Worm (Caenorhabditis elegans) whole organism, L3 larva: ENCODE results near the gene ZK1240.2.
A peak's percentile ranks its signal among the peaks of the same experiment; 100 is the strongest.

Source experiments
- R02D3.7 ChIP-seq: fragments of 150-350 bp; optimal IDR thresholded peaks from 2 replicates; lab custom pipeline; 2014; ENCODE audit warnings: missing biosample characterization, missing genetic modification characterization
- ZK546.5 ChIP-seq: sonication (generic microtip); optimal IDR thresholded peaks from 2 replicates; lab custom pipeline; 2017; ENCODE audit warnings: missing biosample characterization, missing genetic modification characterization
- aly-2 ChIP-seq: fragments of 150-350 bp; optimal IDR thresholded peaks from 2 replicates; lab custom pipeline; 2014; ENCODE audit warnings: missing biosample characterization, missing genetic modification characterization
- ama-1 ChIP-seq: fragments of 150-350 bp; optimal IDR thresholded peaks from 2 replicates; lab custom pipeline; 2018
- ceh-16 ChIP-seq: sonication (generic microtip); optimal IDR thresholded peaks from 2 replicates; lab custom pipeline; 2017; ENCODE audit warnings: missing biosample characterization, missing genetic modification characterization
- ceh-82 ChIP-seq: fragments of 150-350 bp; optimal IDR thresholded peaks from 2 replicates; lab custom pipeline; 2014; ENCODE audit warnings: missing biosample characterization, missing genetic modification characterization
- ceh-9 ChIP-seq: sonication (generic microtip); optimal IDR thresholded peaks from 2 replicates; lab custom pipeline; 2018; ENCODE audit warnings: missing biosample characterization, missing genetic modification characterization
- egl-5 ChIP-seq: fragments of 150-350 bp; optimal IDR thresholded peaks from 2 replicates; lab custom pipeline; 2017; ENCODE audit warnings: missing biosample characterization, missing genetic modification reagents, missing genetic modification characterization, inconsistent platforms
- elt-1 ChIP-seq: fragments of 150-350 bp; optimal IDR thresholded peaks from 2 replicates; lab custom pipeline; 2014; ENCODE audit warnings: missing biosample characterization, missing genetic modification characterization
- elt-2 ChIP-seq: sonication (generic microtip); optimal IDR thresholded peaks from 2 replicates; lab custom pipeline; 2016; ENCODE audit warnings: missing genetic modification reagents, mild to moderate bottlenecking, missing genetic modification characterization, missing compliant biosample characterization
- elt-3 ChIP-seq, 3 experiments: fragments of 150-350 bp in 1 of 3; sonication (generic microtip) in 2 of 3; optimal IDR thresholded peaks; 2 replicates in 2 of 3; 4 replicates in 1 of 3; lab custom pipeline; 2014 to 2017; ENCODE audit warnings: missing biosample characterization in 3 of 3, missing genetic modification characterization in 3 of 3
- eor-1 ChIP-seq, 2 experiments: fragments of 150-350 bp; optimal IDR thresholded peaks; 2 replicates each; lab custom pipeline; 2014 to 2018; ENCODE audit warnings: missing biosample characterization in 2 of 2, missing genetic modification characterization in 2 of 2
- fkh-2 ChIP-seq: fragments of 150-350 bp; optimal IDR thresholded peaks from 2 replicates; lab custom pipeline; 2014; ENCODE audit warnings: missing biosample characterization, missing genetic modification reagents, missing genetic modification characterization
- fos-1 ChIP-seq: fragments of 150-350 bp; optimal IDR thresholded peaks from 2 replicates; lab custom pipeline; 2014; ENCODE audit warnings: missing biosample characterization, missing genetic modification characterization
- hmg-11 ChIP-seq: sonication (generic microtip); optimal IDR thresholded peaks from 2 replicates; lab custom pipeline; 2016; ENCODE audit warnings: missing genetic modification characterization, missing compliant biosample characterization
- lsy-12 ChIP-seq: sonication (generic microtip); optimal IDR thresholded peaks from 2 replicates; lab custom pipeline; 2016; ENCODE audit warnings: mild to moderate bottlenecking, missing genetic modification characterization, missing compliant biosample characterization
- mdl-1 ChIP-seq: fragments of 150-350 bp; optimal IDR thresholded peaks from 2 replicates; lab custom pipeline; 2014; ENCODE audit warnings: missing biosample characterization, missing genetic modification characterization
- mml-1 ChIP-seq: fragments of 150-350 bp; sonication (generic microtip); optimal IDR thresholded peaks from 3 replicates; lab custom pipeline; 2014; ENCODE audit warnings: missing biosample characterization, missing genetic modification characterization
- nfya-1 ChIP-seq: sonication (generic microtip); optimal IDR thresholded peaks from 2 replicates; lab custom pipeline; 2017; ENCODE audit warnings: missing genetic modification characterization, mild to moderate bottlenecking, missing compliant biosample characterization, antibody characterized with exemption, moderate library complexity; ENCODE audit not compliant: insufficient read depth
- nhr-11 ChIP-seq: fragments of 150-350 bp; optimal IDR thresholded peaks from 2 replicates; lab custom pipeline; 2014; ENCODE audit warnings: missing biosample characterization, missing genetic modification characterization
- nhr-23 ChIP-seq: fragments of 150-350 bp; optimal IDR thresholded peaks from 2 replicates; lab custom pipeline; 2014; ENCODE audit warnings: missing biosample characterization, missing genetic modification reagents, missing genetic modification characterization
- nhr-237 ChIP-seq: fragments of 150-350 bp; optimal IDR thresholded peaks from 2 replicates; lab custom pipeline; 2014; ENCODE audit warnings: missing biosample characterization, missing genetic modification characterization
- nhr-25 ChIP-seq: sonication (generic microtip); optimal IDR thresholded peaks from 2 replicates; lab custom pipeline; 2017; ENCODE audit warnings: missing biosample characterization, missing genetic modification characterization
- nhr-28 ChIP-seq: fragments of 150-350 bp; optimal IDR thresholded peaks from 2 replicates; lab custom pipeline; 2014; ENCODE audit warnings: missing biosample characterization, missing genetic modification characterization
- nhr-76 ChIP-seq: fragments of 150-350 bp; sonication (generic microtip); optimal IDR thresholded peaks from 5 replicates; lab custom pipeline; 2014; ENCODE audit warnings: missing biosample characterization, missing genetic modification characterization
- nhr-77 ChIP-seq: fragments of 150-350 bp; optimal IDR thresholded peaks from 2 replicates; lab custom pipeline; 2014; ENCODE audit warnings: missing biosample characterization, missing genetic modification characterization
- pha-4 ChIP-seq: fragments of 150-350 bp; optimal IDR thresholded peaks from 2 replicates; lab custom pipeline; 2014; ENCODE audit warnings: missing biosample characterization, missing genetic modification reagents, missing genetic modification characterization
- pqm-1 ChIP-seq: fragments of 150-350 bp; optimal IDR thresholded peaks from 2 replicates; lab custom pipeline; 2017; ENCODE audit warnings: missing biosample characterization, missing genetic modification characterization, inconsistent platforms
- sea-2 ChIP-seq: fragments of 150-350 bp; sonication (generic microtip); optimal IDR thresholded peaks from 4 replicates; lab custom pipeline; 2014; ENCODE audit warnings: missing biosample characterization, missing genetic modification reagents, missing genetic modification characterization
- skn-1 ChIP-seq: fragments of 150-350 bp; optimal IDR thresholded peaks from 2 replicates; lab custom pipeline; 2014; ENCODE audit warnings: missing biosample characterization, missing genetic modification characterization
- tbx-2 ChIP-seq: sonication (generic microtip); optimal IDR thresholded peaks from 2 replicates; lab custom pipeline; 2016; ENCODE audit warnings: mild to moderate bottlenecking, missing genetic modification characterization, missing compliant biosample characterization
- unc-39 ChIP-seq: sonication (generic microtip); optimal IDR thresholded peaks from 4 replicates; lab custom pipeline; 2017; ENCODE audit warnings: missing biosample characterization, missing genetic modification characterization
- unc-62 ChIP-seq: fragments of 150-350 bp; sonication (generic microtip); optimal IDR thresholded peaks from 4 replicates; lab custom pipeline; 2014; ENCODE audit warnings: missing biosample characterization, missing genetic modification reagents, missing genetic modification characterization
- zag-1 ChIP-seq: fragments of 150-350 bp; optimal IDR thresholded peaks from 2 replicates; lab custom pipeline; 2014; ENCODE audit warnings: missing biosample characterization, missing genetic modification characterization
- ztf-4 ChIP-seq: fragments of 150-350 bp; optimal IDR thresholded peaks from 2 replicates; lab custom pipeline; 2014; ENCODE audit warnings: missing biosample characterization, missing genetic modification characterization

The ZK1240.2 gene

DNA sequence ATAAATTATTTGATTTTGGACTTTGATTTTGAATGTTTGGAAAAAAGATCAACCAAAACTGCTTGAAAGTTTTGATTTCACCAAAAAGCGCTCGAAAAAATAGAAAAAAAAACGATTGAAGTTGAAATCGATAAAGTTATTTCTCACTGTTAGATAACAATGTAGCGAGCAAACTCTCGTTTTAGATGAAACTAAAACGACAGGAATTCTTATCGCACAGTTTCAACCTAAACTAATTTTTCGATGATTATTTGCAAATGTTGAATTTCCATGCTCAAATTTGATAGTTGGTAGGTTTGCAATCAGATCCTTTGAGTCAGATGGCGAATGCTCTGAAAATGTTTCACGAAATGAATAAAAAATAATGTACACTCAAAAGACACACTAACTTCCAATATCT lies 30.6 kb upstream of the ZK1240.2 start:
- TF ChIP-seq pqm-1 (tag; lab: Kevin White, UChicago) (peak; percentile 1), egl-5 (no peak), elt-2 (tag; lab: Kevin White, UChicago) (peak; percentile 46), nhr-28 (tag; lab: Kevin White, UChicago) (no peak)
- TF ChIP-seq, all 47 proteins: peak for 2

DNA sequence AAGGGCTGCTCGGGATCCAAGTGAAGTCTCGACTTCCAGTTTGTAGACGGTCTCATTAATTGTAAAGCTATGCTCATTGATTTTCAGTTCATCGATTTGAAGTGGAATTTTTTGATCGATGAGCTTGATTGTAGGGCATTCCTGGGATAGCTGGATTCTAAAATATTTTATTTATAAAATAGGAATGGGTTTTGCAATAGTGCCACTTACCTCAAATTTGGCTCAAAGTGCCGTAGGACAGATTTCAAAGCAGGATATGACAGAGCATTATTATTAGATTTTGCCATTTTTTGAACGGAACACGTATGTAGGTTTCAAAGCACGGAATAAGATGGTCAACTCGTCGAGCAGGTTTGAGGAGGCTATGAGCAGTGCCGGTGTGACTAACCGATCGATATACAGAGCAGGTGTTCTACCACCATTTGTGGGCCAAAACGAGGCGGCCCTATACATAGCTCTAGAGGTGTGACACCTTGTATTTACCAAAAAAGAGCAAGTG lies 27.3 kb upstream of the ZK1240.2 start, which contains the start of gene fbxc-25:
Gene fbxc-25 (minus strand): TSS at position 449 of the 499 bp plus-strand sequence.
- TF ChIP-seq hmg-11 (tag; lab: Kevin White, UChicago) = no peak
- no peak for TF ChIP-seq fos-1 (tag; lab: Kevin White, UChicago)
- no peak for TF ChIP-seq fkh-2 (tag; lab: Kevin White, UChicago)
- TF ChIP-seq lsy-12 (tag; lab: Kevin White, UChicago) = no peak
- no peak for TF ChIP-seq nhr-76 (tag; lab: Kevin White, UChicago)
- no peak for TF ChIP-seq nhr-28 (tag; lab: Kevin White, UChicago)
- no peak for TF ChIP-seq egl-5
- no peak for TF ChIP-seq eor-1 (tag; optimal IDR thresholded peaks at IDR 0.05; lab: Kevin White, UChicago)
- no peak for TF ChIP-seq mdl-1
- TF ChIP-seq nhr-77 (tag; lab: Kevin White, UChicago) = no peak
- no peak for TF ChIP-seq ceh-9 (tag; lab: Kevin White, UChicago)
- TF ChIP-seq ZK546.5 = no peak
- no peak for TF ChIP-seq mml-1 (tag; lab: Kevin White, UChicago)
- no peak for TF ChIP-seq unc-39 (tag; lab: Kevin White, UChicago)
- no peak for TF ChIP-seq tbx-2 (tag; lab: Kevin White, UChicago)
- no peak for TF ChIP-seq sea-2 (GFP tag; lab: Kevin White, UChicago)

DNA sequence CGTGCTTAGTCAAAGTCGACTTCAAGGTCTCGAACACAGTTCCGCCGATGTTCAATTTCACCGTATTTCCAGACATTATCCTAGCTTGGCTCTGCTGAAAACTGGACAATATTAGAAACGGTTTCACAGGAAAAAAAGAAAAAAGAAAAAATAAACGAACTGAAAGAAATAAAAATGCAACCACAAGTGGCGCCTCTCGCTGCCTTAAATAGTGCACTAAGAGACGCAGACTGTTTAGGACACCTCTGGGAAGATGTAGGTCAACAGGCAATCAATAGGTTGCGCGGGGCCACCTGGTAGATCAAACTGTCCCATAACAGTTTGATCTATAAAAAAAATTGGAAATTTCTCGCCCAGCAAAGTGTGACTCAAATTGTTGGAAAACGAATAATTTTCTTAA lies 24.4 kb upstream of the ZK1240.2 start, which contains the start of gene B0281.4:
Gene B0281.4 (minus strand): TSS at position 101 of the 400 bp plus-strand sequence.
- TF ChIP-seq sea-2 (GFP tag; lab: Kevin White, UChicago) (no peak), ceh-9 (tag; lab: Kevin White, UChicago) (no peak), fos-1 (tag; lab: Kevin White, UChicago) (no peak), mml-1 (tag; lab: Kevin White, UChicago) (no peak), elt-1 (tag; lab: Kevin White, UChicago) (no peak), R02D3.7 (tag; lab: Kevin White, UChicago) (no peak), pha-4 (tag; lab: Kevin White, UChicago) (no peak), mdl-1 (no peak), nfya-1 (tag; lab: Kevin White, UChicago) (no peak), unc-62 (GFP tag; lab: Kevin White, UChicago) (no peak), ceh-82 (no peak), hmg-11 (tag; lab: Kevin White, UChicago) (no peak), nhr-76 (tag; lab: Kevin White, UChicago) (no peak), aly-2 (tag; lab: Kevin White, UChicago) (no peak), ztf-4 (no peak), nhr-11 (tag; lab: Kevin White, UChicago) (no peak), nhr-25 (tag; lab: Kevin White, UChicago) (no peak), lsy-12 (tag; lab: Kevin White, UChicago) (no peak), elt-2 (tag; lab: Kevin White, UChicago) (no peak), ama-1 (lab: Kevin White, UChicago) (no peak)

DNA sequence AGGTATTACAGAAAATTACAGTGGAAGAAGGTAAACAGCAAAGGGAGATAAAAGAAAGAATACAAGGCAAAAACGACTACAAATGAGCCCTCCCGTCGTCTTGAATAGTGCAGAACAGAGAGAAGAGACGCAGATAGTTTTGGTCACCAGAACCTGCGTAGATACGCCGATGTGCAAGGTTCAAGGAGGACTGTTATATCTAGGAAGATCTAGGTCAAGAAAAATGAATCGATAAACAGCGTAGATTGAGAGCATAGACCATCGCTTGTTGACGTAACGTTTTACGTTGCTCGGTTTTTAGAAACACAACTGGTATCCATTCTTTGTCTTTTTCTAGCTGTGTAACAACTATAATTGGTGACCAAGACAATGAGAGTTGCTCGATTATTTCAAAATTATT lies 22.3 kb upstream of the ZK1240.2 start, which contains the start of gene B0281.5:
Gene B0281.5 (minus strand): TSS at position 101 of the 400 bp plus-strand sequence.
- TF ChIP-seq unc-62 (GFP tag; lab: Kevin White, UChicago) = no peak
- no peak for TF ChIP-seq zag-1 (tag; lab: Kevin White, UChicago)
- no peak for TF ChIP-seq nhr-23
- no peak for TF ChIP-seq skn-1 (tag; lab: Kevin White, UChicago)
- no peak for TF ChIP-seq sea-2 (GFP tag; lab: Kevin White, UChicago)
- no peak for TF ChIP-seq nhr-237
- TF ChIP-seq ceh-16 = no peak
- no peak for TF ChIP-seq nhr-76 (tag; lab: Kevin White, UChicago)
- TF ChIP-seq elt-3 (tag; optimal IDR thresholded peaks at IDR 0.05; lab: Kevin White, UChicago) = no peak
- no peak for TF ChIP-seq mdl-1
- no peak for TF ChIP-seq nfya-1 (tag; lab: Kevin White, UChicago)
